5 worm cellular contexts compared by ENCODE assay signal in genomic region chrII:6823233-6823632, ce11.
TF ChIP-seq lines count a peak whose summit lies in the region.

No protein-coding gene starts in this region.

TF ChIP-seq in whole organism, L1 larva, 84 proteins besides CTCF, POLR2A, EP300 and RAD21 (continued from another document and continues in another):
- no peak for TF ChIP-seq fos-1 (tag; optimal IDR thresholded peaks at IDR 0.05; lab: Kevin White, UChicago)
- peak; percentile 43 for TF ChIP-seq unc-130 (tag; optimal IDR thresholded peaks at IDR 0.05; lab: Kevin White, UChicago)
- peak in 1 of 2 experiments; percentile 13 for TF ChIP-seq ztf-11 (tag; optimal IDR thresholded peaks at IDR 0.05; lab: Kevin White, UChicago)
- TF ChIP-seq ztf-4 (tag; optimal IDR thresholded peaks at IDR 0.05; lab: Kevin White, UChicago) = no peak
- TF ChIP-seq alr-1 (tag; optimal IDR thresholded peaks at IDR 0.05; lab: Kevin White, UChicago; ENCODE audit: borderline replicate concordance) = no peak
- no peak for TF ChIP-seq nhr-90 (tag; optimal IDR thresholded peaks at IDR 0.05; lab: Kevin White, UChicago; ENCODE audit: poor library complexity)
- TF ChIP-seq unc-98 (GFP tag; IDR thresholded peaks at IDR 0.05; lab: Robert Waterston, UW) = no peak
- peak in 1 of 2 experiments; percentile 60 for TF ChIP-seq egl-27 (tag; optimal IDR thresholded peaks at IDR 0.05; lab: Kevin White, UChicago)
- no peak for TF ChIP-seq unc-86 (tag; optimal IDR thresholded peaks at IDR 0.05; lab: Kevin White, UChicago)
- TF ChIP-seq swsn-7 (tag; optimal IDR thresholded peaks at IDR 0.05; lab: Kevin White, UChicago) = peak; percentile 22
- no peak for TF ChIP-seq dpl-1 (GFP tag; optimal IDR thresholded peaks at IDR 0.05; lab: Kevin White, UChicago)
- TF ChIP-seq skn-1 (tag; optimal IDR thresholded peaks at IDR 0.05; lab: Kevin White, UChicago) = no peak
- no peak for TF ChIP-seq ama-1 (optimal IDR thresholded peaks at IDR 0.05; lab: Kevin White, UChicago)
- TF ChIP-seq C04F5.9 (tag; optimal IDR thresholded peaks at IDR 0.05; lab: Kevin White, UChicago) = no peak
- no peak for TF ChIP-seq pqm-1 (tag; optimal IDR thresholded peaks at IDR 0.05; lab: Kevin White, UChicago)
- peak; percentile 23 for TF ChIP-seq fkh-4 (tag; optimal IDR thresholded peaks at IDR 0.05; lab: Kevin White, UChicago; ENCODE audit: borderline replicate concordance)
- TF ChIP-seq nhr-12 (tag; optimal IDR thresholded peaks at IDR 0.05; lab: Kevin White, UChicago) = no peak
- no peak for TF ChIP-seq vab-15 (tag; optimal IDR thresholded peaks at IDR 0.05; lab: Kevin White, UChicago)
- TF ChIP-seq zag-1 (tag; optimal IDR thresholded peaks at IDR 0.05; lab: Kevin White, UChicago) = no peak
- TF ChIP-seq nhr-84 (tag; optimal IDR thresholded peaks at IDR 0.05; lab: Kevin White, UChicago) = no peak
- no peak for TF ChIP-seq lir-3 (tag; optimal IDR thresholded peaks at IDR 0.05; lab: Kevin White, UChicago; ENCODE audit: poor library complexity)
- no peak for TF ChIP-seq nhr-47 (tag; optimal IDR thresholded peaks at IDR 0.05; lab: Kevin White, UChicago)
- no peak for TF ChIP-seq nhr-237 (tag; optimal IDR thresholded peaks at IDR 0.05; lab: Kevin White, UChicago)
- peak; percentile 89 for TF ChIP-seq lin-14 (GFP tag; optimal IDR thresholded peaks at IDR 0.05; lab: Kevin White, UChicago)
- TF ChIP-seq nhr-76 (tag; optimal IDR thresholded peaks at IDR 0.05; lab: Kevin White, UChicago) = no peak
- peak; percentile 23 for TF ChIP-seq nhr-20 (tag; optimal IDR thresholded peaks at IDR 0.05; lab: Kevin White, UChicago)
- no peak for TF ChIP-seq aly-2 (tag; optimal IDR thresholded peaks at IDR 0.05; lab: Kevin White, UChicago)

TF ChIP-seq in whole organism, L2 larva, 48 proteins besides CTCF, POLR2A, EP300 and RAD21 (continued from another document and continues in another):
- TF ChIP-seq F13H6.1 (tag; optimal IDR thresholded peaks at IDR 0.05; lab: Kevin White, UChicago) = peak; percentile 68
- TF ChIP-seq nhr-237 (tag; optimal IDR thresholded peaks at IDR 0.05; lab: Kevin White, UChicago) = no peak
- no peak for TF ChIP-seq unc-39 (tag; optimal IDR thresholded peaks at IDR 0.05; lab: Kevin White, UChicago)
- no peak for TF ChIP-seq nhr-6 (tag; optimal IDR thresholded peaks at IDR 0.05; lab: Kevin White, UChicago)
- TF ChIP-seq crh-2 (tag; optimal IDR thresholded peaks at IDR 0.05; lab: Kevin White, UChicago) = peak; percentile 53
- peak; percentile 31 for TF ChIP-seq snpc-4 (tag; optimal IDR thresholded peaks at IDR 0.05; lab: Kevin White, UChicago)
- no peak for TF ChIP-seq elt-1 (tag; optimal IDR thresholded peaks at IDR 0.05; lab: Kevin White, UChicago)
- no peak for TF ChIP-seq skn-1 (tag; optimal IDR thresholded peaks at IDR 0.05; lab: Kevin White, UChicago)
- no peak for TF ChIP-seq blmp-1 (tag; optimal IDR thresholded peaks at IDR 0.05; lab: Kevin White, UChicago; ENCODE audit: insufficient read depth)
- TF ChIP-seq aly-2 (tag; optimal IDR thresholded peaks at IDR 0.05; lab: Kevin White, UChicago) = no peak
- TF ChIP-seq peb-1 (tag; optimal IDR thresholded peaks at IDR 0.05; lab: Kevin White, UChicago) = no peak
- no peak for TF ChIP-seq nhr-23 (tag; optimal IDR thresholded peaks at IDR 0.05; lab: Kevin White, UChicago)
- no peak for TF ChIP-seq elt-3 (tag; optimal IDR thresholded peaks at IDR 0.05; lab: Kevin White, UChicago)
- TF ChIP-seq sma-3 (GFP tag; optimal IDR thresholded peaks at IDR 0.05; lab: Kevin White, UChicago) = no peak
- TF ChIP-seq lin-11 (tag; optimal IDR thresholded peaks at IDR 0.05; lab: Kevin White, UChicago) = no peak
- peak; percentile 80 for TF ChIP-seq nhr-25 (tag; optimal IDR thresholded peaks at IDR 0.05; lab: Kevin White, UChicago)
- no peak for TF ChIP-seq nhr-10 (tag; optimal IDR thresholded peaks at IDR 0.05; lab: Kevin White, UChicago)
- peak; percentile 31 for TF ChIP-seq C34F6.9 (tag; optimal IDR thresholded peaks at IDR 0.05; lab: Kevin White, UChicago)
- TF ChIP-seq lsy-2 (tag; optimal IDR thresholded peaks at IDR 0.05; lab: Kevin White, UChicago) = peak in 1 of 2 experiments; percentile 53
- TF ChIP-seq nhr-12 (tag; optimal IDR thresholded peaks at IDR 0.05; lab: Kevin White, UChicago) = no peak
- no peak for TF ChIP-seq lin-13 (GFP tag; optimal IDR thresholded peaks at IDR 0.05; lab: Kevin White, UChicago)
- no peak for TF ChIP-seq R02D3.7 (tag; optimal IDR thresholded peaks at IDR 0.05; lab: Kevin White, UChicago)
- peak; percentile 88 for TF ChIP-seq sem-4 (tag; optimal IDR thresholded peaks at IDR 0.05; lab: Kevin White, UChicago)
- no peak for TF ChIP-seq nhr-21 (tag; optimal IDR thresholded peaks at IDR 0.05; lab: Kevin White, UChicago)
- TF ChIP-seq ceh-16 (tag; optimal IDR thresholded peaks at IDR 0.05; lab: Kevin White, UChicago) = peak; percentile 72
- no peak for TF ChIP-seq unc-55 (GFP tag; optimal IDR thresholded peaks at IDR 0.05; lab: Kevin White, UChicago)
- peak; percentile 63 for TF ChIP-seq nhr-129 (tag; optimal IDR thresholded peaks at IDR 0.05; lab: Kevin White, UChicago)
- no peak for TF ChIP-seq dmd-4 (tag; optimal IDR thresholded peaks at IDR 0.05; lab: Kevin White, UChicago)

TF ChIP-seq in whole organism, L3 larva, 47 proteins besides CTCF, POLR2A, EP300 and RAD21 (continued from another document):
- TF ChIP-seq elt-1 (tag; optimal IDR thresholded peaks at IDR 0.05; lab: Kevin White, UChicago) (peak; percentile 84), nhr-77 (tag; optimal IDR thresholded peaks at IDR 0.05; lab: Kevin White, UChicago) (no peak), fkh-2 (tag; optimal IDR thresholded peaks at IDR 0.05; lab: Kevin White, UChicago) (no peak), nhr-25 (tag; optimal IDR thresholded peaks at IDR 0.05; lab: Kevin White, UChicago) (peak; percentile 42), egl-5 (tag; optimal IDR thresholded peaks at IDR 0.05; lab: Kevin White, UChicago) (peak; percentile 23)

TF ChIP-seq in whole organism, L4 larva, 104 proteins besides CTCF, POLR2A, EP300 and RAD21 (continued from another document and continues in another):
- TF ChIP-seq nhr-6 (tag; optimal IDR thresholded peaks at IDR 0.05; lab: Kevin White, UChicago) = no peak
- no peak for TF ChIP-seq snpc-4 (tag; optimal IDR thresholded peaks at IDR 0.05; lab: Kevin White, UChicago)
- TF ChIP-seq ZK546.5 (tag; optimal IDR thresholded peaks at IDR 0.05; lab: Kevin White, UChicago) = no peak
- TF ChIP-seq attf-4 (tag; optimal IDR thresholded peaks at IDR 0.05; lab: Kevin White, UChicago) = no peak
- peak; percentile 78 for TF ChIP-seq tra-1 (GFP tag; IDR thresholded peaks at IDR 0.05; lab: Robert Waterston, UW)
- TF ChIP-seq R02D3.7 (tag; optimal IDR thresholded peaks at IDR 0.05; lab: Kevin White, UChicago) = no peak
- no peak for TF ChIP-seq dpl-1 (GFP tag; optimal IDR thresholded peaks at IDR 0.05; lab: Kevin White, UChicago)
- peak; percentile 27 for TF ChIP-seq nhr-28 (tag; optimal IDR thresholded peaks at IDR 0.05; lab: Kevin White, UChicago)
- TF ChIP-seq ztf-11 (tag; optimal IDR thresholded peaks at IDR 0.05; lab: Kevin White, UChicago) = no peak
- no peak for TF ChIP-seq dmd-8 (GFP tag; IDR thresholded peaks at IDR 0.05; lab: Robert Waterston, UW)
- TF ChIP-seq madf-5 (GFP tag; IDR thresholded peaks at IDR 0.05; lab: Robert Waterston, UW) = no peak
- TF ChIP-seq madf-9 (GFP tag; conservative IDR thresholded peaks at IDR 0.05; lab: Robert Waterston, UW) = no peak
- peak; percentile 45 for TF ChIP-seq mep-1 (tag; optimal IDR thresholded peaks at IDR 0.05; lab: Kevin White, UChicago)
- peak; percentile 41 for TF ChIP-seq hlh-30 (tag; optimal IDR thresholded peaks at IDR 0.05; lab: Kevin White, UChicago; ENCODE audit: insufficient read depth)
- no peak for TF ChIP-seq lin-38 (GFP tag; IDR thresholded peaks at IDR 0.05; lab: Robert Waterston, UW)
- no peak for TF ChIP-seq hif-1 (tag; optimal IDR thresholded peaks at IDR 0.05; lab: Kevin White, UChicago)
- no peak for TF ChIP-seq Y105C5A.15 (GFP tag; IDR thresholded peaks at IDR 0.05; lab: Robert Waterston, UW)
- no peak for TF ChIP-seq lin-13 (GFP tag; optimal IDR thresholded peaks at IDR 0.05; lab: Kevin White, UChicago)
- no peak for TF ChIP-seq ces-1 (GFP tag; optimal IDR thresholded peaks at IDR 0.05; lab: Kevin White, UChicago)
- peak in 1 of 2 experiments; percentile 31 for TF ChIP-seq lsy-2 (tag; optimal IDR thresholded peaks at IDR 0.05; lab: Kevin White, UChicago)
- TF ChIP-seq nhr-42 (GFP tag; IDR thresholded peaks at IDR 0.05; lab: Robert Waterston, UW) = no peak
- no peak for TF ChIP-seq lin-1 (GFP tag; IDR thresholded peaks at IDR 0.05; lab: Robert Waterston, UW)
- no peak for TF ChIP-seq dve-1 (tag; optimal IDR thresholded peaks at IDR 0.05; lab: Kevin White, UChicago; ENCODE audit: insufficient read depth)
- TF ChIP-seq lim-7 (GFP tag; IDR thresholded peaks at IDR 0.05; lab: Robert Waterston, UW) = no peak
- peak; percentile 2 for TF ChIP-seq mes-2 (tag; optimal IDR thresholded peaks at IDR 0.05; lab: Kevin White, UChicago; ENCODE audit: poor library complexity, severe bottlenecking)
- no peak for TF ChIP-seq egl-43 (GFP tag; IDR thresholded peaks at IDR 0.05; lab: Robert Waterston, UW)
- no peak for TF ChIP-seq snpc-1.2 (GFP tag; IDR thresholded peaks at IDR 0.05; lab: Robert Waterston, UW)
- TF ChIP-seq spr-1 (tag; optimal IDR thresholded peaks at IDR 0.05; lab: Kevin White, UChicago) = no peak
- peak; percentile 68 for TF ChIP-seq mxl-3 (GFP tag; optimal IDR thresholded peaks at IDR 0.05; lab: Kevin White, UChicago)
- no peak for TF ChIP-seq saeg-2 (GFP tag; IDR thresholded peaks at IDR 0.05; lab: Robert Waterston, UW)
- no peak for TF ChIP-seq nhr-77 (tag; optimal IDR thresholded peaks at IDR 0.05; lab: Kevin White, UChicago)
- TF ChIP-seq D1046.2 (GFP tag; IDR thresholded peaks at IDR 0.05; lab: Robert Waterston, UW) = no peak
- no peak for TF ChIP-seq dmd-9 (GFP tag; IDR thresholded peaks at IDR 0.05; lab: Robert Waterston, UW)
- TF ChIP-seq ceh-20 (GFP tag; IDR thresholded peaks at IDR 0.05; lab: Robert Waterston, UW) = peak; percentile 88; the same call in 1 of the 2 replicates
- no peak for TF ChIP-seq zip-2 (tag; optimal IDR thresholded peaks at IDR 0.05; lab: Kevin White, UChicago)
- TF ChIP-seq mdl-1 (tag; optimal IDR thresholded peaks at IDR 0.05; lab: Kevin White, UChicago) = peak in 1 of 2 experiments; percentile 23
- TF ChIP-seq Y48G9A.11 (GFP tag; IDR thresholded peaks at IDR 0.05; lab: Robert Waterston, UW) = no peak
- TF ChIP-seq T26A8.4 (GFP tag; IDR thresholded peaks at IDR 0.05; lab: Robert Waterston, UW) = no peak
- no peak for TF ChIP-seq unc-130 (GFP tag; optimal IDR thresholded peaks at IDR 0.05; lab: Kevin White, UChicago)
- TF ChIP-seq aha-1 (tag; lab: Kevin White, UChicago) = no peak
- TF ChIP-seq unc-39 (tag; optimal IDR thresholded peaks at IDR 0.05; lab: Kevin White, UChicago) = no peak
- TF ChIP-seq mxl-2 (GFP tag; conservative IDR thresholded peaks at IDR 0.05; lab: Robert Waterston, UW) = no peak
- TF ChIP-seq ama-1 (optimal IDR thresholded peaks at IDR 0.05; lab: Kevin White, UChicago) = no peak

TF ChIP-seq in whole organism, mixed stage, embryonic, 35 proteins besides CTCF, POLR2A, EP300 and RAD21 (continued from another document):
- no peak for TF ChIP-seq lin-13 (tag; optimal IDR thresholded peaks at IDR 0.05; lab: Kevin White, UChicago)
- no peak for TF ChIP-seq mls-2 (tag; optimal IDR thresholded peaks at IDR 0.05; lab: Kevin White, UChicago)
- TF ChIP-seq nhr-12 (tag; optimal IDR thresholded peaks at IDR 0.05; lab: Kevin White, UChicago) = no peak
- no peak for TF ChIP-seq nhr-28 (tag; optimal IDR thresholded peaks at IDR 0.05; lab: Kevin White, UChicago)
- TF ChIP-seq elt-3 (tag; optimal IDR thresholded peaks at IDR 0.05; lab: Kevin White, UChicago) = no peak
- TF ChIP-seq zip-8 (tag; optimal IDR thresholded peaks at IDR 0.05; lab: Kevin White, UChicago) = no peak
- TF ChIP-seq ces-1 (GFP tag; optimal IDR thresholded peaks at IDR 0.05; lab: Kevin White, UChicago) = no peak
